1 fruit fly cellular context compared by ENCODE assay signal in genomic region chr3L:10745547-10746189, dm6.
TF ChIP-seq lines count a peak whose summit lies in the region.

No protein-coding gene starts in this region.

TF ChIP-seq in whole organism, embryonic, 481 proteins besides CTCF, POLR2A, EP300 and RAD21 (continued from another document and continues in another):
- TF ChIP-seq HLH54F (GFP tag; optimal IDR thresholded peaks at IDR 0.05; lab: Kevin White, UChicago) (no peak), ase (GFP tag; IDR thresholded peaks at IDR 0.05; lab: Robert Waterston, UW) (peak; percentile 64; the same call in 2 of the 3 replicates), Chrac-16 (GFP tag; optimal IDR thresholded peaks at IDR 0.05; lab: Kevin White, UChicago) (peak; percentile 17), cwo (GFP tag; optimal IDR thresholded peaks at IDR 0.05; lab: Kevin White, UChicago) (peak; percentile 34), chm (GFP tag; IDR thresholded peaks at IDR 0.05; lab: Robert Waterston, UW) (no peak), H15 (GFP tag; IDR thresholded peaks at IDR 0.05; lab: Robert Waterston, UW) (peak; percentile 65; the same call in 2 of the 3 replicates), ci (GFP tag; IDR thresholded peaks at IDR 0.05; lab: Robert Waterston, UW) (peak; percentile 47; the same call in 2 of the 3 replicates), CG15011 (GFP tag; optimal IDR thresholded peaks at IDR 0.05; lab: Kevin White, UChicago) (no peak), MTF-1 (GFP tag; optimal IDR thresholded peaks at IDR 0.05; lab: Kevin White, UChicago; ENCODE audit: borderline replicate concordance) (no peak), CG32532 (GFP tag; IDR thresholded peaks at IDR 0.05; lab: Robert Waterston, UW) (peak; percentile 46; the same call in 1 of the 2 replicates), CG10209 (GFP tag; optimal IDR thresholded peaks at IDR 0.05; lab: Kevin White, UChicago) (peak; percentile 39), CG2120 (GFP tag; optimal IDR thresholded peaks at IDR 0.05; lab: Kevin White, UChicago) (no peak), maf-S (GFP tag; optimal IDR thresholded peaks at IDR 0.05; lab: Kevin White, UChicago) (peak; percentile 34), Dek (tag; optimal IDR thresholded peaks at IDR 0.05; lab: Kevin White, UChicago) (peak; percentile 8), fu2 (GFP tag; optimal IDR thresholded peaks at IDR 0.05; lab: Kevin White, UChicago) (no peak), dpn (GFP tag; optimal IDR thresholded peaks at IDR 0.05; lab: Kevin White, UChicago) (peak; percentile 27 to 56), CG10959 (GFP tag; IDR thresholded peaks at IDR 0.05; lab: Robert Waterston, UW) (no peak), lov (optimal IDR thresholded peaks at IDR 0.05; lab: Kevin White, UChicago) (no peak), lov (GFP tag; IDR thresholded peaks at IDR 0.05; lab: Robert Waterston, UW) (no peak), CG1529 (GFP tag; optimal IDR thresholded peaks at IDR 0.05; lab: Kevin White, UChicago) (no peak), Mes4 (GFP tag; optimal IDR thresholded peaks at IDR 0.05; lab: Kevin White, UChicago) (no peak), CG8290 (GFP tag; optimal IDR thresholded peaks at IDR 0.05; lab: Kevin White, UChicago) (no peak), CG8290 (tag; optimal IDR thresholded peaks at IDR 0.05; lab: Kevin White, UChicago) (peak in 1 of 2 experiments; percentile 48), sob (GFP tag; IDR thresholded peaks at IDR 0.05; lab: Robert Waterston, UW) (no peak), HLH3B (GFP tag; IDR thresholded peaks at IDR 0.05; lab: Robert Waterston, UW) (peak; percentile 67), lbe (GFP tag; optimal IDR thresholded peaks at IDR 0.05; lab: Kevin White, UChicago) (no peak), jing (GFP tag; optimal IDR thresholded peaks at IDR 0.05; lab: Kevin White, UChicago) (peak; percentile 15), CG2712 (tag; optimal IDR thresholded peaks at IDR 0.05; lab: Kevin White, UChicago) (peak; percentile 72), sna (GFP tag; IDR thresholded peaks at IDR 0.05; lab: Robert Waterston, UW; ENCODE audit: partially characterized antibody) (no peak), CG11093 (GFP tag; IDR thresholded peaks at IDR 0.05; lab: Robert Waterston, UW) (peak; percentile 46; the same call in 1 of the 3 replicates), pnt (GFP tag; optimal IDR thresholded peaks at IDR 0.05; lab: Kevin White, UChicago) (peak; percentile 62), Ets65A (GFP tag; lab: Kevin White, UChicago) (peak; percentile 2), her (GFP tag; optimal IDR thresholded peaks at IDR 0.05; lab: Kevin White, UChicago) (no peak), CG11695 (GFP tag; IDR thresholded peaks at IDR 0.05; lab: Robert Waterston, UW) (peak; percentile 68; the same call in 1 of the 3 replicates), slou (GFP tag; optimal IDR thresholded peaks at IDR 0.05; lab: Kevin White, UChicago) (peak; percentile 12), Rfx (GFP tag; IDR thresholded peaks at IDR 0.05; lab: Robert Waterston, UW) (peak; percentile 36; the same call in 1 of the 2 replicates), disco-r (GFP tag; optimal IDR thresholded peaks at IDR 0.05; lab: Kevin White, UChicago) (no peak), CG18599 (GFP tag; optimal IDR thresholded peaks at IDR 0.05; lab: Kevin White, UChicago) (no peak), Hr51 (GFP tag; optimal IDR thresholded peaks at IDR 0.05; lab: Kevin White, UChicago) (peak in 1 of 2 experiments; percentile 78), ara (GFP tag; IDR thresholded peaks at IDR 0.05; lab: Robert Waterston, UW) (peak; percentile 57; the same call in 1 of the 2 replicates), gce (GFP tag; IDR thresholded peaks at IDR 0.05; lab: Robert Waterston, UW) (no peak), Ptx1 (GFP tag; IDR thresholded peaks at IDR 0.05; lab: Robert Waterston, UW) (peak; percentile 81), CG16779 (GFP tag; IDR thresholded peaks at IDR 0.05; lab: Robert Waterston, UW) (no peak), CG17186 (GFP tag; optimal IDR thresholded peaks at IDR 0.05; lab: Kevin White, UChicago) (no peak), CG12744 (GFP tag; optimal IDR thresholded peaks at IDR 0.05; lab: Kevin White, UChicago) (peak; percentile 4), CG17359 (tag; optimal IDR thresholded peaks at IDR 0.05; lab: Kevin White, UChicago) (peak; percentile 68), CG6854 (GFP tag; optimal IDR thresholded peaks at IDR 0.05; lab: Kevin White, UChicago) (no peak), CG18476 (GFP tag; optimal IDR thresholded peaks at IDR 0.05; lab: Kevin White, UChicago) (no peak), zfh1 (GFP tag; IDR thresholded peaks at IDR 0.05; lab: Robert Waterston, UW) (peak; percentile 75), dimm (GFP tag; IDR thresholded peaks at IDR 0.05; lab: Robert Waterston, UW) (peak; percentile 31; the same call in 1 of the 2 replicates), tin (GFP tag; optimal IDR thresholded peaks at IDR 0.05; lab: Kevin White, UChicago) (peak; percentile 3), CG1603 (tag; optimal IDR thresholded peaks at IDR 0.05; lab: Kevin White, UChicago) (peak; percentile 81), crol (GFP tag; IDR thresholded peaks at IDR 0.05; lab: Robert Waterston, UW) (no peak), btn (GFP tag; optimal IDR thresholded peaks at IDR 0.05; lab: Kevin White, UChicago) (no peak), dysf (GFP tag; IDR thresholded peaks at IDR 0.05; lab: Robert Waterston, UW) (peak; percentile 79), CG14710 (tag; optimal IDR thresholded peaks at IDR 0.05; lab: Kevin White, UChicago) (peak; percentile 54), CG17912 (GFP tag; optimal IDR thresholded peaks at IDR 0.05; lab: Kevin White, UChicago) (no peak), CG7271 (tag; optimal IDR thresholded peaks at IDR 0.05; lab: Kevin White, UChicago) (no peak), CG33213 (GFP tag; optimal IDR thresholded peaks at IDR 0.05; lab: Kevin White, UChicago) (no peak), gsb (GFP tag; IDR thresholded peaks at IDR 0.05; lab: Robert Waterston, UW) (no peak), CG43689 (GFP tag; IDR thresholded peaks at IDR 0.05; lab: Robert Waterston, UW) (peak; percentile 49; the same call in 1 of the 2 replicates), ftz-f1 (GFP tag; optimal IDR thresholded peaks at IDR 0.05; lab: Kevin White, UChicago) (no peak), CG11247 (GFP tag; IDR thresholded peaks at IDR 0.05; lab: Robert Waterston, UW) (0 out of 2 replicates have a peak, but pooled peaks have one; percentile 31), ap (GFP tag; IDR thresholded peaks at IDR 0.05; lab: Robert Waterston, UW) (peak; percentile 31; the same call in 1 of the 2 replicates), sisA (GFP tag; IDR thresholded peaks at IDR 0.05; lab: Robert Waterston, UW) (peak; percentile 64), ro (GFP tag; IDR thresholded peaks at IDR 0.05; lab: Robert Waterston, UW) (no peak), slbo (GFP tag; IDR thresholded peaks at IDR 0.05; lab: Robert Waterston, UW) (peak; percentile 48), onecut (GFP tag; IDR thresholded peaks at IDR 0.05; lab: Robert Waterston, UW) (no peak), mld (GFP tag; IDR thresholded peaks at IDR 0.05; lab: Robert Waterston, UW; ENCODE audit: partially characterized antibody) (no peak), CG18619 (GFP tag; optimal IDR thresholded peaks at IDR 0.05; lab: Kevin White, UChicago) (no peak), sens (GFP tag; lab: Kevin White, UChicago) (peak; percentile 93), dmrt99B (tag; optimal IDR thresholded peaks at IDR 0.05; lab: Kevin White, UChicago) (peak; percentile 93), CG2678 (tag; optimal IDR thresholded peaks at IDR 0.05; lab: Kevin White, UChicago) (peak; percentile 60), CG5953 (GFP tag; IDR thresholded peaks at IDR 0.05; lab: Robert Waterston, UW) (no peak), Dp (GFP tag; optimal IDR thresholded peaks at IDR 0.05; lab: Kevin White, UChicago) (no peak), Dll (GFP tag; IDR thresholded peaks at IDR 0.05; lab: Robert Waterston, UW; ENCODE audit: partially characterized antibody) (no peak), oc (tag; optimal IDR thresholded peaks at IDR 0.05; lab: Kevin White, UChicago) (peak; percentile 80), esg (GFP tag; conservative IDR thresholded peaks at IDR 0.05; lab: Robert Waterston, UW) (peak; percentile 53), slp2 (GFP tag; optimal IDR thresholded peaks at IDR 0.05; lab: Kevin White, UChicago) (peak; percentile 18), grau (tag; optimal IDR thresholded peaks at IDR 0.05; lab: Kevin White, UChicago) (peak; percentile 47), CG7556 (GFP tag; optimal IDR thresholded peaks at IDR 0.05; lab: Kevin White, UChicago) (peak; percentile 43), bsh (GFP tag; optimal IDR thresholded peaks at IDR 0.05; lab: Kevin White, UChicago) (peak in 1 of 2 experiments; percentile 55), Hey (tag; optimal IDR thresholded peaks at IDR 0.05; lab: Kevin White, UChicago) (no peak), mirr (GFP tag; optimal IDR thresholded peaks at IDR 0.05; lab: Kevin White, UChicago) (no peak), CG12391 (tag; optimal IDR thresholded peaks at IDR 0.05; lab: Kevin White, UChicago) (peak; percentile 61), chinmo (GFP tag; IDR thresholded peaks at IDR 0.05; lab: Robert Waterston, UW; ENCODE audit: partially characterized antibody) (no peak), peb (GFP tag; IDR thresholded peaks at IDR 0.05; lab: Robert Waterston, UW) (0 out of 2 replicates have a peak, but pooled peaks have one; percentile 28), CG10462 (GFP tag; optimal IDR thresholded peaks at IDR 0.05; lab: Kevin White, UChicago) (peak; percentile 27), wor (GFP tag; IDR thresholded peaks at IDR 0.05; lab: Robert Waterston, UW) (no peak), CG12942 (GFP tag; optimal IDR thresholded peaks at IDR 0.05; lab: Kevin White, UChicago) (no peak), nmo (GFP tag; optimal IDR thresholded peaks at IDR 0.05; lab: Kevin White, UChicago) (peak; percentile 80), br (optimal IDR thresholded peaks at IDR 0.05; lab: Kevin White, UChicago) (no peak), Trl (optimal IDR thresholded peaks at IDR 0.05; lab: Kevin White, UChicago) (no peak), Trl (GFP tag; optimal IDR thresholded peaks at IDR 0.05; lab: Kevin White, UChicago) (peak; percentile 35), HHEX (GFP tag; optimal IDR thresholded peaks at IDR 0.05; lab: Kevin White, UChicago) (peak; percentile 39), gem (tag; optimal IDR thresholded peaks at IDR 0.05; lab: Kevin White, UChicago) (peak; percentile 86), Pdp1 (GFP tag; optimal IDR thresholded peaks at IDR 0.05; lab: Kevin White, UChicago) (peak; percentile 47 to 53), CG17829 (tag; optimal IDR thresholded peaks at IDR 0.05; lab: Kevin White, UChicago) (peak; percentile 37), CG34422 (GFP tag; IDR thresholded peaks at IDR 0.05; lab: Robert Waterston, UW) (peak; percentile 42; the same call in 1 of the 3 replicates), CG11723 (GFP tag; optimal IDR thresholded peaks at IDR 0.05; lab: Kevin White, UChicago) (peak; percentile 11), Nf-YB (GFP tag; optimal IDR thresholded peaks at IDR 0.05; lab: Kevin White, UChicago) (no peak), CG5245 (GFP tag; optimal IDR thresholded peaks at IDR 0.05; lab: Kevin White, UChicago) (peak; percentile 44), tap (tag; optimal IDR thresholded peaks at IDR 0.05; lab: Kevin White, UChicago) (peak; percentile 38), Dfd (GFP tag; optimal IDR thresholded peaks at IDR 0.05; lab: Kevin White, UChicago) (no peak), pzg (GFP tag; optimal IDR thresholded peaks at IDR 0.05; lab: Kevin White, UChicago) (no peak), CG9932 (GFP tag; IDR thresholded peaks at IDR 0.05; lab: Robert Waterston, UW) (no peak), wek (GFP tag; optimal IDR thresholded peaks at IDR 0.05; lab: Kevin White, UChicago) (no peak), CG8478 (optimal IDR thresholded peaks at IDR 0.05; lab: Kevin White, UChicago) (no peak), jumu (GFP tag; optimal IDR thresholded peaks at IDR 0.05; lab: Kevin White, UChicago) (peak; percentile 48), repo (GFP tag; optimal IDR thresholded peaks at IDR 0.05; lab: Kevin White, UChicago) (no peak), CG10147 (GFP tag; optimal IDR thresholded peaks at IDR 0.05; lab: Kevin White, UChicago) (peak; percentile 6), nom (GFP tag; optimal IDR thresholded peaks at IDR 0.05; lab: Kevin White, UChicago) (no peak), rib (GFP tag; IDR thresholded peaks at IDR 0.05; lab: Robert Waterston, UW) (no peak), Lim3 (GFP tag; IDR thresholded peaks at IDR 0.05; lab: Robert Waterston, UW) (no peak), CG17802 (tag; optimal IDR thresholded peaks at IDR 0.05; lab: Kevin White, UChicago) (no peak), CG18764 (GFP tag; optimal IDR thresholded peaks at IDR 0.05; lab: Kevin White, UChicago) (peak; percentile 25), kay (GFP tag; optimal IDR thresholded peaks at IDR 0.05; lab: Kevin White, UChicago) (peak; percentile 32), CG8388 (GFP tag; optimal IDR thresholded peaks at IDR 0.05; lab: Kevin White, UChicago) (peak; percentile 65), Camta (GFP tag; optimal IDR thresholded peaks at IDR 0.05; lab: Kevin White, UChicago) (peak; percentile 14), Optix (GFP tag; IDR thresholded peaks at IDR 0.05; lab: Robert Waterston, UW) (no peak), H2.0 (GFP tag; IDR thresholded peaks at IDR 0.05; lab: Robert Waterston, UW) (0 out of 2 replicates have a peak, but pooled peaks have one; percentile 57), CG1602 (GFP tag; optimal IDR thresholded peaks at IDR 0.05; lab: Kevin White, UChicago) (peak; percentile 47), pros (GFP tag; optimal IDR thresholded peaks at IDR 0.05; lab: Kevin White, UChicago) (no peak), sr (GFP tag; IDR thresholded peaks at IDR 0.05; lab: Robert Waterston, UW) (no peak), caup (GFP tag; optimal IDR thresholded peaks at IDR 0.05; lab: Kevin White, UChicago; ENCODE audit: severe bottlenecking) (peak; percentile 8), Taf1 (GFP tag; IDR thresholded peaks at IDR 0.05; lab: Robert Waterston, UW) (no peak), CG4282 (GFP tag; optimal IDR thresholded peaks at IDR 0.05; lab: Kevin White, UChicago) (no peak), tgo (GFP tag; IDR thresholded peaks at IDR 0.05; lab: Robert Waterston, UW) (peak; percentile 77), z (GFP tag; IDR thresholded peaks at IDR 0.05; lab: Robert Waterston, UW) (no peak), tna (GFP tag; IDR thresholded peaks at IDR 0.05; lab: Robert Waterston, UW; ENCODE audit: partially characterized antibody) (no peak), CG2875 (GFP tag; optimal IDR thresholded peaks at IDR 0.05; lab: Kevin White, UChicago) (peak; percentile 48), CG8281 (tag; optimal IDR thresholded peaks at IDR 0.05; lab: Kevin White, UChicago) (no peak), CG15269 (tag; optimal IDR thresholded peaks at IDR 0.05; lab: Kevin White, UChicago) (peak; percentile 41)
